Worm (Caenorhabditis elegans) whole organism, young adult: Measurements from ENCODE around the gene T05C3.6.
A peak's percentile ranks its signal among the peaks of the same experiment; 100 is the strongest.

Experiments used
- D2030.7 ChIP-seq: fragments of 200-800 bp; sonication (Bioruptor generic); IDR thresholded peaks from 2 replicates; pipeline ENCODE4 v1.3.6; 2022; ENCODE audit warnings: missing genetic modification reagents, missing genetic modification characterization, missing compliant biosample characterization
- F52B5.7 ChIP-seq: sonication (generic microtip); optimal IDR thresholded peaks from 2 replicates; lab custom pipeline; 2016; ENCODE audit warnings: mild to moderate bottlenecking, missing genetic modification characterization, missing compliant biosample characterization
- K11D2.4 ChIP-seq: fragments of 200-800 bp; sonication (Bioruptor generic); IDR thresholded peaks from 2 replicates; pipeline ENCODE4 v1.3.6; 2022; ENCODE audit warnings: missing genetic modification reagents, missing genetic modification characterization, missing compliant biosample characterization
- K12H6.12 ChIP-seq: fragments of 200-800 bp; sonication (Bioruptor generic); optimal IDR thresholded peaks from 2 replicates; lab custom pipeline; 2018; ENCODE audit warnings: mild to moderate bottlenecking, missing genetic modification characterization, missing compliant biosample characterization
- Y53G8AR.9 ChIP-seq: fragments of 200-800 bp; sonication (Bioruptor generic); conservative IDR thresholded peaks from 2 replicates; pipeline ENCODE4 v1.3.6; 2022; ENCODE audit warnings: missing genetic modification reagents, missing genetic modification characterization, missing compliant biosample characterization
- ZK185.1 ChIP-seq: sonication (generic microtip); optimal IDR thresholded peaks from 2 replicates; lab custom pipeline; 2016; ENCODE audit warnings: mild to moderate bottlenecking, missing genetic modification characterization, missing compliant biosample characterization; ENCODE audit not compliant: poor library complexity, severe bottlenecking
- akir-1 ChIP-seq: fragments of 200-800 bp; sonication (Bioruptor generic); optimal IDR thresholded peaks from 2 replicates; lab custom pipeline; 2018; ENCODE audit warnings: mild to moderate bottlenecking, missing genetic modification characterization, moderate library complexity, missing compliant biosample characterization
- ama-1 ChIP-seq, 3 experiments: fragments of 150-350 bp in 1 of 3; sonication (generic microtip) in 2 of 3; optimal IDR thresholded peaks; 2 replicates each; lab custom pipeline; 2014 to 2018; ENCODE audit warnings: missing biosample characterization in 2 of 3, missing genetic modification characterization in 2 of 3, missing genetic modification reagents in 2 of 3
- aptf-3 ChIP-seq: fragments of 200-800 bp; sonication (Bioruptor generic); IDR thresholded peaks from 2 replicates; pipeline ENCODE4 v1.3.6; 2022; ENCODE audit warnings: missing genetic modification characterization, missing compliant biosample characterization
- attf-3 ChIP-seq: fragments of 200-800 bp; sonication (Bioruptor generic); conservative IDR thresholded peaks from 2 replicates; pipeline ENCODE4 v1.3.6; 2022; ENCODE audit warnings: missing genetic modification reagents, missing genetic modification characterization, missing compliant biosample characterization
- attf-6 ChIP-seq: fragments of 200-800 bp; sonication (Bioruptor generic); IDR thresholded peaks from 2 replicates; pipeline ENCODE4 v1.3.6; 2022; ENCODE audit warnings: missing genetic modification reagents, missing genetic modification characterization, missing compliant biosample characterization
- bed-1 ChIP-seq: fragments of 200-800 bp; sonication (Bioruptor generic); IDR thresholded peaks from 2 replicates; pipeline ENCODE4 v1.3.6; 2022; ENCODE audit warnings: missing genetic modification reagents, missing genetic modification characterization, missing compliant biosample characterization
- bed-2 ChIP-seq: fragments of 200-800 bp; sonication (Bioruptor generic); IDR thresholded peaks from 2 replicates; pipeline ENCODE4 v1.3.6; 2022; ENCODE audit warnings: missing genetic modification reagents, missing genetic modification characterization, missing compliant biosample characterization
- ccch-3 ChIP-seq: fragments of 200-800 bp; sonication (Bioruptor generic); optimal IDR thresholded peaks from 2 replicates; lab custom pipeline; 2018; ENCODE audit warnings: mild to moderate bottlenecking, missing genetic modification characterization, missing compliant biosample characterization
- cebp-1 ChIP-seq, 2 experiments: fragments of 200-800 bp in 1 of 2; sonication (Bioruptor generic) in 1 of 2; sonication (generic microtip) in 1 of 2; IDR thresholded peaks in 1 of 2; optimal IDR thresholded peaks in 1 of 2; 2 replicates each; pipeline versions ENCODE4 v1.3.6 to Lab custom; 2017 to 2022; ENCODE audit warnings: missing compliant biosample characterization in 2 of 2, missing genetic modification characterization in 2 of 2, mild to moderate bottlenecking in 1 of 2, missing genetic modification reagents in 1 of 2, moderate library complexity in 1 of 2
- cebp-2 ChIP-seq: fragments of 200-800 bp; sonication (Bioruptor generic); IDR thresholded peaks from 2 replicates; pipeline ENCODE4 v1.3.6; 2022; ENCODE audit warnings: missing genetic modification characterization, missing compliant biosample characterization
- ceh-79 ChIP-seq: sonication (generic microtip); optimal IDR thresholded peaks from 2 replicates; lab custom pipeline; 2017; ENCODE audit warnings: mild to moderate bottlenecking, missing genetic modification characterization, missing compliant biosample characterization
- dox-1 ChIP-seq: fragments of 200-800 bp; sonication (Bioruptor generic); IDR thresholded peaks from 2 replicates; pipeline ENCODE4 v1.3.6; 2022; ENCODE audit warnings: missing genetic modification reagents, missing genetic modification characterization, missing compliant biosample characterization
- dpff-1 ChIP-seq: sonication (generic microtip); optimal IDR thresholded peaks from 2 replicates; lab custom pipeline; 2017; ENCODE audit warnings: mild to moderate bottlenecking, missing genetic modification characterization, missing compliant biosample characterization
- efl-1 ChIP-seq: fragments of 150-350 bp; optimal IDR thresholded peaks from 2 replicates; lab custom pipeline; 2014; ENCODE audit warnings: missing biosample characterization, missing genetic modification reagents, missing genetic modification characterization
- egrh-3 ChIP-seq: fragments of 200-800 bp; sonication (Bioruptor generic); IDR thresholded peaks from 2 replicates; pipeline ENCODE4 v1.3.6; 2022; ENCODE audit warnings: missing genetic modification reagents, missing genetic modification characterization, missing compliant biosample characterization
- ekl-4 ChIP-seq: fragments of 200-800 bp; sonication (Bioruptor generic); IDR thresholded peaks from 2 replicates; pipeline ENCODE4 v1.3.6; 2022; ENCODE audit warnings: missing genetic modification reagents, missing genetic modification characterization, missing compliant biosample characterization
- gei-17 ChIP-seq: fragments of 200-800 bp; sonication (Bioruptor generic); optimal IDR thresholded peaks from 2 replicates; lab custom pipeline; 2018; ENCODE audit warnings: mild to moderate bottlenecking, missing genetic modification characterization, missing compliant biosample characterization
- hlh-26 ChIP-seq: fragments of 200-800 bp; sonication (Bioruptor generic); conservative IDR thresholded peaks from 2 replicates; pipeline ENCODE4 v1.3.6; 2022; ENCODE audit warnings: missing genetic modification reagents, missing genetic modification characterization, missing compliant biosample characterization
- hmg-1.2 ChIP-seq: fragments of 200-800 bp; sonication (Bioruptor generic); IDR thresholded peaks from 2 replicates; pipeline ENCODE4 v1.3.6; 2022; ENCODE audit warnings: missing genetic modification reagents, missing genetic modification characterization, missing compliant biosample characterization
- madf-6 ChIP-seq: fragments of 200-800 bp; sonication (Bioruptor generic); IDR thresholded peaks from 2 replicates; pipeline ENCODE4 v1.3.6; 2022; ENCODE audit warnings: missing genetic modification reagents, missing genetic modification characterization, missing compliant biosample characterization
- madf-8 ChIP-seq: fragments of 200-800 bp; sonication (Bioruptor generic); conservative IDR thresholded peaks from 2 replicates; pipeline ENCODE4 v1.3.6; 2022; ENCODE audit warnings: missing genetic modification reagents, missing genetic modification characterization, missing compliant biosample characterization
- mcd-1 ChIP-seq: fragments of 200-800 bp; sonication (Bioruptor generic); IDR thresholded peaks from 2 replicates; pipeline ENCODE4 v1.3.6; 2022; ENCODE audit warnings: missing genetic modification reagents, missing genetic modification characterization, missing compliant biosample characterization
- mel-28 ChIP-seq: sonication (generic microtip); optimal IDR thresholded peaks from 2 replicates; lab custom pipeline; 2016; ENCODE audit warnings: borderline replicate concordance, mild to moderate bottlenecking, missing genetic modification characterization, missing compliant biosample characterization
- nfya-1 ChIP-seq: sonication (generic microtip); optimal IDR thresholded peaks from 2 replicates; lab custom pipeline; 2017; ENCODE audit warnings: antibody characterized with exemption, missing compliant biosample characterization, missing genetic modification characterization, borderline replicate concordance; ENCODE audit not compliant: insufficient read depth
- nfya-2 ChIP-seq: fragments of 200-800 bp; sonication (Bioruptor generic); IDR thresholded peaks from 2 replicates; pipeline ENCODE4 v1.3.6; 2022; ENCODE audit warnings: missing genetic modification reagents, missing genetic modification characterization, missing compliant biosample characterization
- nhr-120 ChIP-seq: fragments of 200-800 bp; sonication (Bioruptor generic); IDR thresholded peaks from 2 replicates; pipeline ENCODE4 v1.3.6; 2022; ENCODE audit warnings: missing genetic modification characterization, missing compliant biosample characterization
- nhr-80 ChIP-seq: sonication (generic microtip); optimal IDR thresholded peaks from 2 replicates; lab custom pipeline; 2016; ENCODE audit warnings: missing genetic modification characterization, missing compliant biosample characterization
- pbrm-1 ChIP-seq: fragments of 200-800 bp; sonication (Bioruptor generic); IDR thresholded peaks from 2 replicates; pipeline ENCODE4 v1.3.6; 2022; ENCODE audit warnings: missing genetic modification reagents, missing genetic modification characterization, missing compliant biosample characterization
- rcor-1 ChIP-seq: fragments of 200-800 bp; sonication (Bioruptor generic); IDR thresholded peaks from 2 replicates; pipeline ENCODE4 v1.3.6; 2022; ENCODE audit warnings: missing genetic modification reagents, missing genetic modification characterization, missing compliant biosample characterization
- rpc-1 ChIP-seq, 2 experiments: fragments of 150-350 bp in 1 of 2; sonication (generic microtip) in 1 of 2; optimal IDR thresholded peaks; 2 replicates each; lab custom pipeline; 2014 to 2018; ENCODE audit warnings: missing biosample characterization in 1 of 2, missing genetic modification characterization in 1 of 2, missing genetic modification reagents in 1 of 2, missing genotype in 1 of 2
- sea-2 ChIP-seq: fragments of 200-800 bp; sonication (Bioruptor generic); IDR thresholded peaks from 2 replicates; pipeline ENCODE4 v1.3.6; 2022; ENCODE audit warnings: missing genetic modification characterization, missing compliant biosample characterization
- snpc-1.1 ChIP-seq: sonication (generic microtip); optimal IDR thresholded peaks from 2 replicates; lab custom pipeline; 2017; ENCODE audit warnings: missing genetic modification characterization, mild to moderate bottlenecking, missing compliant biosample characterization, antibody characterized with exemption, moderate library complexity, missing genotype, missing genetic modification reagents; ENCODE audit not compliant: insufficient read depth
- snpc-4 ChIP-seq, 5 experiments: fragments of 150-350 bp in 1 of 5; sonication (generic microtip) in 4 of 5; optimal IDR thresholded peaks; 2 replicates each; lab custom pipeline; 2014 to 2018; ENCODE audit warnings: missing genetic modification characterization in 5 of 5, missing biosample characterization in 3 of 5, antibody characterized with exemption in 2 of 5, mild to moderate bottlenecking in 2 of 5, missing compliant biosample characterization in 2 of 5, missing genotype in 2 of 5, moderate library complexity in 2 of 5, missing genetic modification reagents in 1 of 5
- tbp1 ChIP-seq: fragments of 200-800 bp; sonication (Bioruptor generic); optimal IDR thresholded peaks from 2 replicates; lab custom pipeline; 2018; ENCODE audit warnings: mild to moderate bottlenecking, missing genetic modification characterization, missing compliant biosample characterization
- xnd-1 ChIP-seq: sonication (generic microtip); optimal IDR thresholded peaks from 2 replicates; lab custom pipeline; 2016; ENCODE audit warnings: missing genotype, missing genetic modification reagents, missing genetic modification characterization, missing compliant biosample characterization
- zfh-2 ChIP-seq: fragments of 200-800 bp; sonication (Bioruptor generic); conservative IDR thresholded peaks from 2 replicates; pipeline ENCODE4 v1.3.6; 2022; ENCODE audit warnings: missing genetic modification reagents, missing genetic modification characterization, missing compliant biosample characterization
- zim-3 ChIP-seq: sonication (generic microtip); optimal IDR thresholded peaks from 2 replicates; lab custom pipeline; 2017; ENCODE audit warnings: mild to moderate bottlenecking, missing genetic modification characterization, moderate library complexity, missing compliant biosample characterization

T05C3.6 gene

ce11 chrV:5535774-5536173 is 45.5 kb downstream of the T05C3.6 start, which contains the start of gene C24G6.8:
Gene C24G6.8, minus strand, starts transcription at chrV:5535874.
- TF ChIP-seq aptf-3 (GFP tag; lab: Robert Waterston, UW) (no peak), bed-1 (GFP tag; lab: Robert Waterston, UW) (no peak), gei-17 (GFP tag; lab: Kevin White, UChicago) (no peak), snpc-4 (GFP tag; optimal IDR thresholded peaks at IDR 0.05; lab: Kevin White, UChicago) (no peak), snpc-4 (tag; optimal IDR thresholded peaks at IDR 0.05; lab: Kevin White, UChicago) (no peak), ceh-79 (tag; lab: Kevin White, UChicago) (no peak)

DNA sequence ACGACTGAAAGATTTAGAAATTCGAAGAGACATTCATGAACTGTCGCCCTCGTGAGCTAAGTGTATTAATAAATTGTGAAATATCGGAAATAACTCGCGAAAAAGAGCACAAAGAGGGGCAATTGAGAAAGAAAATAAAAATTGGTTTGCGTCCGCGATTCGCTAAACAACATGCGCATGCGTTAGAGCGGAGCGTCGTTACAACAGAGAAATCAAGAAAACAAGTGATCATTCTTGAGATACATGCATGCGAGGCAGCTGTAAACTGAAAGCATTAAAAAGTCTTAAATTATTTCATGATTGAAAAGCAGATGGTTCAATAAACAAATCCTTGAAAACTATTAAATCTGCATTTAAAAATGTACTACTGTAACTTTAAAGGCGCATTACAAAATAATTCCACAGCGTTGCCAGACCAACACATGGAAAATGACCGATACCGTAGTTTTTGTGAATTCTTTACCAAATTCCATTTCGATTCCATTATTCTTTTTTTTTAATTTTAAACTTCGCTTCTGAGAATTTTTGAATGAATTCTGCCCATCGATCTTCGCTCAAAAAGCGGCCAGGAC is 46.1 kb downstream of the T05C3.6 start, which contains the start of the genes cox-16 and syp-2:
cox-16 (minus strand) TSS at position 4 of the 572 bp plus-strand sequence.
syp-2 (plus strand) TSS at position 248 of the 572 bp plus-strand sequence.
- TF ChIP-seq nhr-80 (tag; lab: Kevin White, UChicago), result no peak
- no peak for TF ChIP-seq nfya-1 (tag; lab: Kevin White, UChicago)
- TF ChIP-seq hlh-26 (GFP tag; lab: Robert Waterston, UW), result no peak
- TF ChIP-seq akir-1 (GFP tag; lab: Kevin White, UChicago), result no peak
- no peak for TF ChIP-seq snpc-4 (GFP tag; optimal IDR thresholded peaks at IDR 0.05; lab: Kevin White, UChicago)
- peak in 1 of 4 experiments; percentile 32 for TF ChIP-seq snpc-4 (tag; optimal IDR thresholded peaks at IDR 0.05; lab: Kevin White, UChicago)
- TF ChIP-seq ccch-3 (GFP tag; lab: Kevin White, UChicago), result no peak
- TF ChIP-seq tbp1 (GFP tag; lab: Kevin White, UChicago), result peak; percentile 16
- no peak for TF ChIP-seq dpff-1 (tag; lab: Kevin White, UChicago)
- TF ChIP-seq dox-1 (GFP tag; lab: Robert Waterston, UW), result peak; percentile 48; the same call in 1 of the 2 replicates
- no peak for TF ChIP-seq cebp-1 (GFP tag; IDR thresholded peaks at IDR 0.05; lab: Robert Waterston, UW)
- TF ChIP-seq cebp-1 (tag; optimal IDR thresholded peaks at IDR 0.05; lab: Kevin White, UChicago), result no peak
- peak; percentile 78 for TF ChIP-seq D2030.7 (GFP tag; lab: Robert Waterston, UW)
- TF ChIP-seq F52B5.7 (tag; lab: Kevin White, UChicago), result no peak
- peak; percentile 86 for TF ChIP-seq madf-8 (GFP tag; lab: Robert Waterston, UW)
- TF ChIP-seq madf-6 (GFP tag; lab: Robert Waterston, UW), result peak; percentile 95
- TF ChIP-seq efl-1 (GFP tag; lab: Kevin White, UChicago), result peak; percentile 19
- no peak for TF ChIP-seq ceh-79 (tag; lab: Kevin White, UChicago)
- TF ChIP-seq ekl-4 (GFP tag; lab: Robert Waterston, UW), result no peak
- no peak for TF ChIP-seq bed-2 (GFP tag; lab: Robert Waterston, UW)
- TF ChIP-seq ama-1 (optimal IDR thresholded peaks at IDR 0.05; lab: Kevin White, UChicago), result no peak
- no peak for TF ChIP-seq ama-1 (GFP tag; optimal IDR thresholded peaks at IDR 0.05; lab: Kevin White, UChicago)
- TF ChIP-seq egrh-3 (GFP tag; lab: Robert Waterston, UW), result no peak
- no peak for TF ChIP-seq K11D2.4 (GFP tag; lab: Robert Waterston, UW)
- TF ChIP-seq nhr-120 (GFP tag; lab: Robert Waterston, UW), result no peak
- TF ChIP-seq nfya-2 (GFP tag; lab: Robert Waterston, UW), result no peak
- TF ChIP-seq hmg-1.2, result peak; percentile 25; the same call in 1 of the 2 replicates
- no peak for TF ChIP-seq cebp-2 (GFP tag; lab: Robert Waterston, UW)
- TF ChIP-seq attf-3, result peak; percentile 93
- peak; percentile 32; the same call in 1 of the 2 replicates for TF ChIP-seq pbrm-1
- no peak for TF ChIP-seq ZK185.1
- no peak for TF ChIP-seq mcd-1 (GFP tag; lab: Robert Waterston, UW)
- TF ChIP-seq Y53G8AR.9 (GFP tag; lab: Robert Waterston, UW), result no peak
- no peak for TF ChIP-seq attf-6
- no peak for TF ChIP-seq rpc-1 (optimal IDR thresholded peaks at IDR 0.05; lab: Kevin White, UChicago)
- TF ChIP-seq rpc-1 (tag; optimal IDR thresholded peaks at IDR 0.05; lab: Kevin White, UChicago), result no peak
- peak; percentile 31; the same call in 1 of the 2 replicates for TF ChIP-seq rcor-1 (GFP tag; lab: Robert Waterston, UW)
- no peak for TF ChIP-seq zim-3 (tag; lab: Kevin White, UChicago)
- TF ChIP-seq zfh-2, result no peak
- no peak for TF ChIP-seq K12H6.12 (tag; lab: Kevin White, UChicago)
- no peak for TF ChIP-seq snpc-1.1 (tag; lab: Kevin White, UChicago)
- TF ChIP-seq mel-28 (tag; lab: Kevin White, UChicago), result no peak
- no peak for TF ChIP-seq sea-2 (GFP tag; lab: Robert Waterston, UW)
- peak; percentile 88 for TF ChIP-seq xnd-1 (tag; lab: Kevin White, UChicago)
